Fruit fly (Drosophila melanogaster) whole organism, wandering third instar larva: ENCODE results near the gene CG1801.
A peak's percentile ranks its signal among the peaks of the same experiment; 100 is the strongest.

Experiments
- Abd-B ChIP-seq: fragments of >200 bp; optimal IDR thresholded peaks from 2 replicates; lab custom pipeline; 2017; ENCODE audit warnings: missing biosample characterization, missing genetic modification characterization
- CG32264 ChIP-seq: fragments of 200-800 bp; sonication (Bioruptor generic); optimal IDR thresholded peaks from 2 replicates; lab custom pipeline; 2016; ENCODE audit warnings: missing biosample characterization, missing genetic modification characterization
- CG9705 ChIP-seq: fragments of 200-800 bp; sonication (Bioruptor generic); optimal IDR thresholded peaks from 2 replicates; lab custom pipeline; 2018; ENCODE audit warnings: missing biosample characterization, mild to moderate bottlenecking, missing genetic modification characterization
- Dfd ChIP-seq: fragments of >200 bp; optimal IDR thresholded peaks from 2 replicates; lab custom pipeline; 2017; ENCODE audit warnings: missing biosample characterization, missing genetic modification characterization
- Dif ChIP-seq: fragments of 200-275, 200-300 bp; sonication (Bioruptor generic); optimal IDR thresholded peaks from 2 replicates; lab custom pipeline; 2018; ENCODE audit warnings: missing biosample characterization, missing genetic modification characterization; ENCODE audit not compliant: partially characterized antibody
- GATAd ChIP-seq: sonication (Bioruptor generic); optimal IDR thresholded peaks from 2 replicates; lab custom pipeline; 2016; ENCODE audit warnings: missing biosample characterization, missing genetic modification characterization
- HLH106 ChIP-seq: fragments of 200-800 bp; optimal IDR thresholded peaks from 3 replicates; lab custom pipeline; 2019; ENCODE audit warnings: missing biosample characterization, mild to moderate bottlenecking, missing genetic modification characterization, moderate library complexity
- Hnf4 ChIP-seq: fragments of 200-800 bp; sonication (Bioruptor generic); optimal IDR thresholded peaks from 2 replicates; lab custom pipeline; 2016; ENCODE audit warnings: missing biosample characterization, mild to moderate bottlenecking, missing genetic modification characterization
- Hr78 ChIP-seq: fragments of >200 bp; optimal IDR thresholded peaks from 2 replicates; lab custom pipeline; 2017; ENCODE audit warnings: missing biosample characterization, missing genetic modification characterization
- Hr83 ChIP-seq: fragments of 200-300 bp; sonication (Bioruptor generic); optimal IDR thresholded peaks from 2 replicates; lab custom pipeline; 2016; ENCODE audit warnings: missing biosample characterization, mild to moderate bottlenecking, missing genetic modification characterization, moderate library complexity; ENCODE audit not compliant: poor library complexity, severe bottlenecking
- Jra ChIP-seq: sonication (Bioruptor generic); optimal IDR thresholded peaks from 2 replicates; lab custom pipeline; 2016; ENCODE audit warnings: missing biosample characterization, missing genetic modification characterization
- Myc ChIP-seq: fragments of >200 bp; optimal IDR thresholded peaks from 2 replicates; lab custom pipeline; 2017
- N ChIP-seq: fragments of >200 bp; optimal IDR thresholded peaks from 2 replicates; lab custom pipeline; 2018; ENCODE audit warnings: missing biosample characterization, missing external identifiers, missing genetic modification characterization
- OdsH ChIP-seq: fragments of 200-800 bp; sonication (Bioruptor generic); optimal IDR thresholded peaks from 2 replicates; lab custom pipeline; 2016; ENCODE audit warnings: missing biosample characterization, mild to moderate bottlenecking, missing genetic modification characterization
- Rel ChIP-seq, 2 experiments: fragments of 200-800 bp; sonication (Bioruptor generic) in 1 of 2; optimal IDR thresholded peaks; 2 replicates in 1 of 2; 3 replicates in 1 of 2; lab custom pipeline; 2016 to 2019; ENCODE audit warnings: mild to moderate bottlenecking in 2 of 2, missing biosample characterization in 2 of 2, missing genetic modification characterization in 2 of 2, moderate library complexity in 1 of 2
- Sp1 ChIP-seq: fragments of 200-800 bp; sonication (Bioruptor generic); optimal IDR thresholded peaks from 3 replicates; lab custom pipeline; 2019; ENCODE audit warnings: missing biosample characterization, mild to moderate bottlenecking, missing genetic modification characterization, moderate library complexity
- Vsx2 ChIP-seq: fragments of 200-300, 225-300 bp; sonication (Bioruptor generic); optimal IDR thresholded peaks from 2 replicates; lab custom pipeline; 2018; ENCODE audit warnings: missing biosample characterization, missing genetic modification characterization; ENCODE audit not compliant: partially characterized antibody
- br ChIP-seq: fragments of 200-800 bp; sonication (Bioruptor generic); optimal IDR thresholded peaks from 2 replicates; lab custom pipeline; 2016; ENCODE audit warnings: missing biosample characterization, missing genetic modification characterization
- dmrt93B ChIP-seq: fragments of 200-800 bp; sonication (Bioruptor generic); optimal IDR thresholded peaks from 2 replicates; lab custom pipeline; 2018; ENCODE audit warnings: missing biosample characterization, mild to moderate bottlenecking, missing genetic modification characterization
- dsf ChIP-seq: sonication (Bioruptor generic); optimal IDR thresholded peaks from 2 replicates; lab custom pipeline; 2016; ENCODE audit warnings: missing biosample characterization, missing genetic modification characterization, borderline replicate concordance
- ey ChIP-seq: fragments of 200-800 bp; sonication (Bioruptor generic); optimal IDR thresholded peaks from 2 replicates; lab custom pipeline; 2016; ENCODE audit warnings: missing biosample characterization, missing genetic modification characterization
- foxo ChIP-seq, 2 experiments: fragments of 200-800 bp; sonication (Bioruptor generic); optimal IDR thresholded peaks; 2 replicates in 1 of 2; 3 replicates in 1 of 2; lab custom pipeline; 2016 to 2017; ENCODE audit warnings: missing biosample characterization in 2 of 2, missing genetic modification characterization in 2 of 2
- fru ChIP-seq: fragments of 200-800 bp; sonication (Bioruptor generic); optimal IDR thresholded peaks from 3 replicates; lab custom pipeline; 2016; ENCODE audit warnings: missing biosample characterization, mild to moderate bottlenecking, missing genetic modification characterization
- h ChIP-seq: fragments of 200-800 bp; sonication (Bioruptor generic); optimal IDR thresholded peaks from 3 replicates; lab custom pipeline; 2016; ENCODE audit warnings: missing biosample characterization, mild to moderate bottlenecking, missing genetic modification characterization
- lola ChIP-seq: fragments of >200 bp; optimal IDR thresholded peaks from 2 replicates; lab custom pipeline; 2017; ENCODE audit warnings: missing biosample characterization, missing genetic modification characterization
- pan ChIP-seq: fragments of >200 bp; optimal IDR thresholded peaks from 2 replicates; lab custom pipeline; 2017
- psq ChIP-seq: fragments of 200-800 bp; sonication (Bioruptor generic); optimal IDR thresholded peaks from 3 replicates; lab custom pipeline; 2017; ENCODE audit warnings: missing biosample characterization, mild to moderate bottlenecking, missing genetic modification characterization, moderate library complexity
- rgr ChIP-seq: fragments of 200-800 bp; sonication (Bioruptor generic); optimal IDR thresholded peaks from 3 replicates; lab custom pipeline; 2016; ENCODE audit warnings: missing biosample characterization, mild to moderate bottlenecking, missing genetic modification characterization
- sv ChIP-seq: fragments of 200-800 bp; sonication (Bioruptor generic); optimal IDR thresholded peaks from 3 replicates; lab custom pipeline; 2016; ENCODE audit warnings: missing biosample characterization, missing genetic modification characterization
- tai ChIP-seq: sonication (Bioruptor generic); optimal IDR thresholded peaks from 2 replicates; lab custom pipeline; 2016; ENCODE audit warnings: missing biosample characterization, missing genetic modification characterization
- woc ChIP-seq: sonication (Bioruptor generic); optimal IDR thresholded peaks from 2 replicates; lab custom pipeline; 2016; ENCODE audit warnings: missing biosample characterization, mild to moderate bottlenecking, missing genetic modification characterization

CG1801 gene

DNA sequence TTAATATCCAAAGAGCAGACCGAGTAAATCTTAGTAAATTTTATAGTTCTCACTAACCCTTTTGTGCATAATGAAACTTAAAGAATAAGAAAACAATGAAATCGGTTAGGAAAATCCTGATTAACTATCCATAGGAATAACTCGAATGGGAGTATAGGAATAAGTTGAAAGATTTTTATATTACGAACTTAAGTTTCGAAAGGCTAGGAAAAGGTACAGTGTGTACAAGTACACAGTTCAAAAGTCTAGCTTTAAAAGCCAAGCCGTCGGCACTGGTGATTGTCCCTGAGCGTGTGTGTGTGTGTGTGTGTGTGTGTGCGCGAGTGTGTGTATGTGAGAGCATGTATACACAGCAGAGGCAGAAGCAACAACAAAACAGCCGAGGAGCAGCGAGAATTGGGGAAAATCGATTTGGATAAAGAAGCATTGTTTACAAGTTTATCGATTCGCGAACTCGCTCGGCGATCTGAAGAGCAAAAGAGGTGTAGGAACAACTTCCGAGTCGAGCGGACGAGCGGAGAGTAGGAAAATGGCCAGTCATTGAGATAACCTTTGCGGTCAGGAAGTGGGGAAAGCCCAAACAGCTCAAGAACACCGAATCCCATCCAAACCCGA is 34.0 kb upstream of the CG1801 start:
- TF ChIP-seq N (GFP tag; lab: Kevin White, UChicago): peak; percentile 70
- TF ChIP-seq Rel (GFP tag; optimal IDR thresholded peaks at IDR 0.05; lab: Kevin White, UChicago): no peak
- TF ChIP-seq Rel (tag; optimal IDR thresholded peaks at IDR 0.05; lab: Kevin White, UChicago): peak; percentile 43
- peak; percentile 97 for TF ChIP-seq Myc (lab: Kevin White, UChicago)
- peak; percentile 5 for TF ChIP-seq Jra (GFP tag; lab: Kevin White, UChicago)
- peak; percentile 5 for TF ChIP-seq psq (GFP tag; lab: Kevin White, UChicago)
- TF ChIP-seq OdsH: no peak
- no peak for TF ChIP-seq lola (GFP tag; lab: Kevin White, UChicago)
- TF ChIP-seq woc (GFP tag; lab: Kevin White, UChicago): peak; percentile 87
- TF ChIP-seq, all 38 proteins: peak for 6

DNA sequence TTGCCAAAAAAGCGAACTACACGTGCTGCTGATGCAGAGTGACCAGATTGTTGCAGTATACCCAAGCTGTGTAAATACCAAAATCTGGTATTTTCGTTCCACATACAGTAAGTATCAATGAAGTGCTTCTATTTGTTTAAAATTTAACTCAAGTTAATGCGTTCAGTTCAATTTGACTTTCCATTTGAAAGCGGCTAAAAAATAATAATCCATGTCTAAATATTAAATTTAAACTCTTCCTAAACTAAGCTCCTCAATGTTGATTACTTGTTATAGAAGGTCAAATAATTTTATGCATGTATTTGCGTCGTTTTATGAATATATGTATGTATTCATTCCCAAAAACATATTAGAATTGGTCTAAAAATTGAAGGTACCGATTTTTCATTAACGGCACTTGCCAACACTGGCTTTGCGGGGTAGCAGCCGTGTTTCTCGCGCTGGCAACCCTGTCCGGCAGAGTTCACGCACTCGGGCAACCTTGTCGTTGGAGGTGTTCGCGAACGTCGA is 32.5 kb upstream of the CG1801 start, which contains the start of the genes peng and sol:
Gene peng (minus strand): TSS at position 44 of the 510 bp plus-strand sequence.
Gene sol (plus strand): TSS at position 481 of the 510 bp plus-strand sequence.
- no peak for TF ChIP-seq Abd-B (GFP tag; lab: Kevin White, UChicago)
- TF ChIP-seq lola (GFP tag; lab: Kevin White, UChicago): no peak
- peak; percentile 68 for TF ChIP-seq br (GFP tag; lab: Kevin White, UChicago)
- peak; percentile 71 for TF ChIP-seq sv (GFP tag; lab: Kevin White, UChicago)
- TF ChIP-seq Hr83 (GFP tag; lab: Kevin White, UChicago): no peak
- peak in 1 of 2 experiments; percentile 81 for TF ChIP-seq foxo (GFP tag; optimal IDR thresholded peaks at IDR 0.05; lab: Kevin White, UChicago)
- TF ChIP-seq Myc (lab: Kevin White, UChicago): peak; percentile 61
- TF ChIP-seq psq (GFP tag; lab: Kevin White, UChicago): peak; percentile 56
- TF ChIP-seq rgr (GFP tag; lab: Kevin White, UChicago): peak; percentile 74
- peak; percentile 77 for TF ChIP-seq h (GFP tag; lab: Kevin White, UChicago)
- peak; percentile 71 for TF ChIP-seq fru (GFP tag; lab: Kevin White, UChicago)
- TF ChIP-seq dsf (GFP tag; lab: Kevin White, UChicago): no peak
- peak; percentile 74 for TF ChIP-seq HLH106 (tag; lab: Kevin White, UChicago)
- no peak for TF ChIP-seq GATAd (GFP tag; lab: Kevin White, UChicago)
- TF ChIP-seq CG32264 (GFP tag; lab: Kevin White, UChicago): peak; percentile 3
- TF ChIP-seq CG9705 (GFP tag; lab: Kevin White, UChicago): peak; percentile 53
- peak; percentile 70 for TF ChIP-seq Sp1
- no peak for TF ChIP-seq Rel (GFP tag; optimal IDR thresholded peaks at IDR 0.05; lab: Kevin White, UChicago)
- peak; percentile 26 for TF ChIP-seq Rel (tag; optimal IDR thresholded peaks at IDR 0.05; lab: Kevin White, UChicago)
- no peak for TF ChIP-seq Hr78
- no peak for TF ChIP-seq pan (lab: Kevin White, UChicago)
- TF ChIP-seq ey (GFP tag; lab: Kevin White, UChicago): peak; percentile 68
- peak; percentile 65 for TF ChIP-seq OdsH
- TF ChIP-seq Vsx2 (GFP tag; lab: Kevin White, UChicago): no peak
- peak; percentile 78 for TF ChIP-seq woc (GFP tag; lab: Kevin White, UChicago)
- TF ChIP-seq Dfd (GFP tag; lab: Kevin White, UChicago): no peak

DNA sequence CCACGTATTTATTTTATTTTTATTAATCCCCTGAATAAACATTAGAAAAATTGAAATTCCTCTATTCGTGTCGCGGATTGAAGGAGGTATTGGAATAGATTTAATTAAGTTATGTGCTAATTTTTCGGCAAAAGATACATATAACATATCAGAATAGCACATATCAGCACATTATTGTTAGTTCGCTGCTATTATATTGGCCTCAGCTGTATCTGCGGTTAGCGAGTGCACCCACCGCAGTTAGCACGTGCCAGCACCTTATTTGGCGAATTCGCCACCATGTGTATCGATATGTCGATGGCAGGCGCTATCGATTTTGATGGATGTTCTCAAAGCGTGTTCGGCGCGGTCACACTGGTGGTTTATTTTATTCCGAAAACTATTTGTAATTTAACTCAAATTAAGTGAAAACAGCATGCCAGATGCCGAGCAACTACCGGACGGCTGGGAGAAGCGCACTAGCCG is 27.7 kb upstream of the CG1801 start, which contains the start of gene dod:
Gene dod (plus strand): TSS at position 323 of the 465 bp plus-strand sequence.
- no peak for TF ChIP-seq Dif (GFP tag; lab: Kevin White, UChicago)
- peak; percentile 35 for TF ChIP-seq OdsH
- no peak for TF ChIP-seq Rel (GFP tag; optimal IDR thresholded peaks at IDR 0.05; lab: Kevin White, UChicago)
- TF ChIP-seq Rel (tag; optimal IDR thresholded peaks at IDR 0.05; lab: Kevin White, UChicago): peak; percentile 28
- peak; percentile 60 for TF ChIP-seq Sp1
- peak; percentile 24 for TF ChIP-seq sv (GFP tag; lab: Kevin White, UChicago)
- no peak for TF ChIP-seq fru (GFP tag; lab: Kevin White, UChicago)
- TF ChIP-seq Myc (lab: Kevin White, UChicago): peak; percentile 47
- TF ChIP-seq HLH106 (tag; lab: Kevin White, UChicago): peak; percentile 41
- TF ChIP-seq dmrt93B (GFP tag; lab: Kevin White, UChicago): no peak
- TF ChIP-seq foxo (GFP tag; optimal IDR thresholded peaks at IDR 0.05; lab: Kevin White, UChicago): no peak
- TF ChIP-seq Jra (GFP tag; lab: Kevin White, UChicago): no peak
- TF ChIP-seq h (GFP tag; lab: Kevin White, UChicago): no peak
- TF ChIP-seq CG9705 (GFP tag; lab: Kevin White, UChicago): peak; percentile 5
- no peak for TF ChIP-seq Hnf4 (GFP tag; lab: Kevin White, UChicago)
- no peak for TF ChIP-seq lola (GFP tag; lab: Kevin White, UChicago)
- peak; percentile 65 for TF ChIP-seq woc (GFP tag; lab: Kevin White, UChicago)
- TF ChIP-seq Hr78: no peak
- peak; percentile 43 for TF ChIP-seq ey (GFP tag; lab: Kevin White, UChicago)
- no peak for TF ChIP-seq rgr (GFP tag; lab: Kevin White, UChicago)
- TF ChIP-seq tai (GFP tag; lab: Kevin White, UChicago): no peak
- TF ChIP-seq, all 38 proteins: peak for 9
